Worm (Caenorhabditis elegans) whole organism, L1 larva: ENCODE data around the gene C28A5.1.

ENCODE experiments used
- aly-2 ChIP-seq: fragments of 150-350 bp; optimal IDR thresholded peaks from 2 replicates; lab custom pipeline; 2014; ENCODE audit warnings: missing biosample characterization, missing genetic modification characterization
- ama-1 ChIP-seq: fragments of 150-350 bp; optimal IDR thresholded peaks from 2 replicates; lab custom pipeline; 2014
- ceh-88 ChIP-seq: fragments of 200-800 bp; sonication (Bioruptor generic); IDR thresholded peaks from 2 replicates; pipeline ENCODE4 v1.3.6; 2022; ENCODE audit warnings: missing genetic modification characterization, missing compliant biosample characterization
- elt-3 ChIP-seq, 6 experiments: fragments of 150-350 bp in 1 of 6; sonication (generic microtip); optimal IDR thresholded peaks; 2 replicates each; lab custom pipeline; 2017 to 2018; ENCODE audit warnings: missing biosample characterization in 6 of 6, missing genetic modification characterization in 6 of 6, inconsistent platforms in 1 of 6
- isw-1 ChIP-seq: fragments of 200-800 bp; sonication (Bioruptor generic); IDR thresholded peaks from 2 replicates; pipeline ENCODE4 v1.3.6; 2022; ENCODE audit warnings: missing genetic modification characterization, missing compliant biosample characterization
- lin-13 ChIP-seq: fragments of 150-350 bp; optimal IDR thresholded peaks from 2 replicates; lab custom pipeline; 2014; ENCODE audit warnings: missing biosample characterization, missing genetic modification reagents, missing genetic modification characterization
- mab-9 ChIP-seq: fragments of 200-800 bp; sonication (Bioruptor generic); IDR thresholded peaks from 2 replicates; pipeline ENCODE4 v1.3.6; 2022; ENCODE audit warnings: missing genetic modification reagents, missing genetic modification characterization, missing compliant biosample characterization
- nhr-20 ChIP-seq: sonication (generic microtip); optimal IDR thresholded peaks from 2 replicates; lab custom pipeline; 2016; ENCODE audit warnings: mild to moderate bottlenecking, missing genetic modification characterization, missing compliant biosample characterization
- snpc-4 ChIP-seq: fragments of 150-350 bp; optimal IDR thresholded peaks from 2 replicates; lab custom pipeline; 2014; ENCODE audit warnings: missing biosample characterization, missing genetic modification characterization
- sox-4 ChIP-seq: sonication (generic microtip); optimal IDR thresholded peaks from 2 replicates; lab custom pipeline; 2016; ENCODE audit warnings: missing genetic modification characterization, missing compliant biosample characterization
- unc-130 ChIP-seq: fragments of 150-350 bp; optimal IDR thresholded peaks from 2 replicates; lab custom pipeline; 2017; ENCODE audit warnings: missing biosample characterization, missing genetic modification characterization, inconsistent platforms
- zag-1 ChIP-seq: fragments of 150-350 bp; optimal IDR thresholded peaks from 2 replicates; lab custom pipeline; 2014; ENCODE audit warnings: missing biosample characterization, missing genetic modification characterization

ce11 chrIII:4453301-4453700 lies 19.2 kb upstream of the C28A5.1 start:
- no peak for TF ChIP-seq zag-1 (tag; lab: Kevin White, UChicago)
- TF ChIP-seq elt-3 (tag; optimal IDR thresholded peaks at IDR 0.05; lab: Kevin White, UChicago), result no peak
- no peak for TF ChIP-seq isw-1 (GFP tag; lab: Robert Waterston, UW)
- no peak for TF ChIP-seq mab-9 (GFP tag; lab: Robert Waterston, UW)
- no peak for TF ChIP-seq nhr-20 (tag; lab: Kevin White, UChicago)
- TF ChIP-seq aly-2 (tag; lab: Kevin White, UChicago), result no peak
- no peak for TF ChIP-seq ceh-88
- TF ChIP-seq lin-13 (GFP tag; lab: Kevin White, UChicago), result no peak
- TF ChIP-seq snpc-4 (tag; lab: Kevin White, UChicago), result no peak
- TF ChIP-seq unc-130 (tag; lab: Kevin White, UChicago), result no peak
- TF ChIP-seq ama-1 (lab: Kevin White, UChicago), result no peak
- TF ChIP-seq sox-4 (tag; lab: Kevin White, UChicago), result no peak
